Fruit fly (Drosophila melanogaster): ENCODE measurements around the gene Gr64c.
A peak's percentile ranks its signal among the peaks of the same experiment; 100 is the strongest.

Gene Gr64c

DNA sequence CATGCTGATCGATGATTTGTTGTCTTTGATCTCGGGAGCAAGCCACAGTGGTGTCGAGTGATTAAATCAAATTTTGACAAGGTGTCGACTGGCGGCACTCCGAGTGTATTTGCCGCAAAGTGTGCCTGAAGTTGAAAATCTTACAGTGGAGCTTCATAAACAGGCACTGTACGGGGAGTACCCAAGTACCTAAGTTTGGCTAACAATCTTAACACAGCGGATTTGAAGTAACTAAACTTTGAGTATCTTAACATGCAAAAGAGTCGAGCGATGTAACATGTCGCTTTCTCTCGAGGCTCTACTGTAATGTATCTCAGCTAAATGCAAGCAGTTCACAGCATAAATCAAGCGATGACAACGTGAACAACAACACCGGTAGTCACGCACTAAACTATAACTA, 11.7 kb upstream of the Gr64c start (continued):
- peak in 1 of 2 experiments; percentile 87 for TF ChIP-seq bsh (GFP tag; optimal IDR thresholded peaks at IDR 0.05)
- peak; percentile 11 for TF ChIP-seq CG12659 (GFP tag; optimal IDR thresholded peaks at IDR 0.05)
- no peak for TF ChIP-seq Neu2 (GFP tag; optimal IDR thresholded peaks at IDR 0.05; ENCODE audit: borderline replicate concordance)
- no peak for TF ChIP-seq zfh2 (GFP tag; optimal IDR thresholded peaks at IDR 0.05)
- no peak for TF ChIP-seq D (optimal IDR thresholded peaks at IDR 0.05)
- TF ChIP-seq D (GFP tag; optimal IDR thresholded peaks at IDR 0.05): peak; percentile 70
- TF ChIP-seq Trl (optimal IDR thresholded peaks at IDR 0.05): no peak
- TF ChIP-seq Trl (GFP tag; optimal IDR thresholded peaks at IDR 0.05): peak; percentile 60
- peak; percentile 90 for TF ChIP-seq Med (GFP tag)
- no peak for TF ChIP-seq CHES-1-like (GFP tag; optimal IDR thresholded peaks at IDR 0.05)
- TF ChIP-seq onecut (GFP tag; IDR thresholded peaks at IDR 0.05): peak; percentile 44; the same call in 1 of the 2 replicates
- TF ChIP-seq CG6813 (GFP tag; optimal IDR thresholded peaks at IDR 0.05): peak; percentile 51
- no peak for TF ChIP-seq sug (tag; optimal IDR thresholded peaks at IDR 0.05)
- no peak for TF ChIP-seq NK7.1 (GFP tag; optimal IDR thresholded peaks at IDR 0.05)
- peak; percentile 30 for TF ChIP-seq CG12942 (GFP tag; optimal IDR thresholded peaks at IDR 0.05)
- TF ChIP-seq Dref (GFP tag; IDR thresholded peaks at IDR 0.05): no peak
- no peak for TF ChIP-seq insv (GFP tag; optimal IDR thresholded peaks at IDR 0.05)
- peak; percentile 60 for TF ChIP-seq CG2202 (tag; optimal IDR thresholded peaks at IDR 0.05)
- no peak for TF ChIP-seq B-H2 (GFP tag; optimal IDR thresholded peaks at IDR 0.05)
- TF ChIP-seq NfI (GFP tag; optimal IDR thresholded peaks at IDR 0.05): peak; percentile 44
- TF ChIP-seq pho (GFP tag; optimal IDR thresholded peaks at IDR 0.05): no peak
- TF ChIP-seq stc (GFP tag; IDR thresholded peaks at IDR 0.05): peak; percentile 40; the same call in 1 of the 2 replicates
- TF ChIP-seq z (GFP tag; IDR thresholded peaks at IDR 0.05): 0 out of 3 replicates have a peak, but pooled peaks have one; percentile 15
- peak; percentile 79 for TF ChIP-seq pum (GFP tag; optimal IDR thresholded peaks at IDR 0.05)
- TF ChIP-seq Hr3 (GFP tag; optimal IDR thresholded peaks at IDR 0.05): peak; percentile 43
- TF ChIP-seq jing (GFP tag; optimal IDR thresholded peaks at IDR 0.05): peak; percentile 76
- TF ChIP-seq CG15479 (GFP tag; optimal IDR thresholded peaks at IDR 0.05): no peak
- TF ChIP-seq CG3726 (GFP tag; IDR thresholded peaks at IDR 0.05): peak; percentile 60; the same call in 2 of the 3 replicates
- no peak for TF ChIP-seq lbe (GFP tag; optimal IDR thresholded peaks at IDR 0.05)
- TF ChIP-seq Atf6 (GFP tag; IDR thresholded peaks at IDR 0.05): no peak
- peak; percentile 1 for TF ChIP-seq tup (GFP tag; optimal IDR thresholded peaks at IDR 0.05)
- peak; percentile 20 for TF ChIP-seq ems (GFP tag; optimal IDR thresholded peaks at IDR 0.05)
- peak; percentile 16 for TF ChIP-seq CG4617 (GFP tag; optimal IDR thresholded peaks at IDR 0.05; ENCODE audit: borderline replicate concordance)
- no peak for TF ChIP-seq yki (optimal IDR thresholded peaks at IDR 0.05)
- TF ChIP-seq knrl (GFP tag; IDR thresholded peaks at IDR 0.05; ENCODE audit: partially characterized antibody): no peak
- TF ChIP-seq CG12155 (GFP tag; optimal IDR thresholded peaks at IDR 0.05): peak; percentile 34
- TF ChIP-seq Hr78 (GFP tag; optimal IDR thresholded peaks at IDR 0.05): no peak
- peak; percentile 61 for TF ChIP-seq CG8944 (GFP tag; optimal IDR thresholded peaks at IDR 0.05)
- peak; percentile 50; the same call in 1 of the 3 replicates for TF ChIP-seq CG7357 (GFP tag; IDR thresholded peaks at IDR 0.05)
- TF ChIP-seq CG12744 (GFP tag; optimal IDR thresholded peaks at IDR 0.05): no peak
- TF ChIP-seq CG6175 (GFP tag; IDR thresholded peaks at IDR 0.05): no peak
- TF ChIP-seq Taf1 (GFP tag; IDR thresholded peaks at IDR 0.05): no peak
- TF ChIP-seq gcm2 (GFP tag; optimal IDR thresholded peaks at IDR 0.05): no peak
- no peak for TF ChIP-seq Hmr (GFP tag; optimal IDR thresholded peaks at IDR 0.05)
- no peak for TF ChIP-seq pita (GFP tag; optimal IDR thresholded peaks at IDR 0.05)
- TF ChIP-seq gro (GFP tag; optimal IDR thresholded peaks at IDR 0.05): no peak
- TF ChIP-seq fd96Cb (tag; optimal IDR thresholded peaks at IDR 0.05): peak; percentile 76
- TF ChIP-seq CG7786 (GFP tag; optimal IDR thresholded peaks at IDR 0.05): peak; percentile 52
- TF ChIP-seq CG11398 (GFP tag; optimal IDR thresholded peaks at IDR 0.05): peak; percentile 26
- no peak for TF ChIP-seq usp (GFP tag; optimal IDR thresholded peaks at IDR 0.05)
- TF ChIP-seq slbo (GFP tag; IDR thresholded peaks at IDR 0.05): peak; percentile 58
- peak; percentile 76 for TF ChIP-seq phol (tag; optimal IDR thresholded peaks at IDR 0.05)

Measured in whole organism, embryonic.